Worm (Caenorhabditis elegans) whole organism, L4 larva: ENCODE measurements around the gene ing-3.

Experiments
- D1046.2 ChIP-seq: fragments of 200-800 bp; sonication (Bioruptor generic); IDR thresholded peaks from 2 replicates; pipeline ENCODE4 v1.3.6; 2022; ENCODE audit warnings: missing genetic modification characterization, missing compliant biosample characterization
- F10B5.3 ChIP-seq: sonication (generic microtip); optimal IDR thresholded peaks from 2 replicates; lab custom pipeline; 2016; ENCODE audit warnings: mild to moderate bottlenecking, missing genetic modification characterization, missing compliant biosample characterization
- T26A8.4 ChIP-seq: fragments of 200-800 bp; sonication (Bioruptor generic); IDR thresholded peaks from 2 replicates; pipeline ENCODE4 v1.3.6; 2022; ENCODE audit warnings: missing genetic modification characterization, missing compliant biosample characterization
- Y48G9A.11 ChIP-seq: fragments of 200-800 bp; sonication (Bioruptor generic); IDR thresholded peaks from 2 replicates; pipeline ENCODE4 v1.3.6; 2022; ENCODE audit warnings: missing genetic modification reagents, missing genetic modification characterization, missing compliant biosample characterization
- ZK337.2 ChIP-seq: fragments of 200-800 bp; sonication (Bioruptor generic); IDR thresholded peaks from 2 replicates; pipeline ENCODE4 v1.3.6; 2022; ENCODE audit warnings: missing genetic modification reagents, missing genetic modification characterization, missing compliant biosample characterization
- aha-1 ChIP-seq: fragments of 150-350 bp; peaks from one replicate; lab custom pipeline; 2014; ENCODE audit warnings: missing biosample characterization, missing genetic modification characterization
- ceh-28 ChIP-seq: fragments of 150-350 bp; optimal IDR thresholded peaks from 2 replicates; lab custom pipeline; 2014; ENCODE audit warnings: missing biosample characterization, missing genetic modification reagents, missing genetic modification characterization
- ceh-82 ChIP-seq: sonication (generic microtip); optimal IDR thresholded peaks from 2 replicates; lab custom pipeline; 2017; ENCODE audit warnings: missing biosample characterization, missing genetic modification characterization
- daf-12 ChIP-seq: fragments of 150-350 bp; optimal IDR thresholded peaks from 2 replicates; lab custom pipeline; 2014; ENCODE audit warnings: missing biosample characterization, missing genetic modification reagents, missing genetic modification characterization
- daf-16 ChIP-seq, 3 experiments: sonication (generic microtip); optimal IDR thresholded peaks; 2 replicates each; lab custom pipeline; 2016 to 2017; ENCODE audit warnings: missing genetic modification characterization in 3 of 3, missing genetic modification reagents in 3 of 3, mild to moderate bottlenecking in 2 of 3, missing compliant biosample characterization in 2 of 3, missing biosample characterization in 1 of 3, moderate library complexity in 1 of 3
- daf-19 ChIP-seq: fragments of 200-800 bp; sonication (Bioruptor generic); conservative IDR thresholded peaks from 2 replicates; pipeline ENCODE4 v1.3.6; 2022; ENCODE audit warnings: missing genetic modification characterization, missing compliant biosample characterization
- dmd-6 ChIP-seq: fragments of 200-800 bp; sonication (Bioruptor generic); IDR thresholded peaks from 2 replicates; pipeline ENCODE4 v1.3.6; 2022; ENCODE audit warnings: missing genetic modification reagents, missing genetic modification characterization, missing compliant biosample characterization
- dmd-8 ChIP-seq: fragments of 200-800 bp; sonication (Bioruptor generic); IDR thresholded peaks from 2 replicates; pipeline ENCODE4 v1.3.6; 2022; ENCODE audit warnings: missing genetic modification characterization, missing compliant biosample characterization
- dve-1 ChIP-seq: sonication (generic microtip); optimal IDR thresholded peaks from 2 replicates; lab custom pipeline; 2017; ENCODE audit warnings: antibody characterized with exemption, mild to moderate bottlenecking, missing genetic modification characterization, missing compliant biosample characterization; ENCODE audit not compliant: insufficient read depth
- hif-1 ChIP-seq, 2 experiments: sonication (generic microtip); optimal IDR thresholded peaks; 2 replicates each; lab custom pipeline; 2016 to 2017; ENCODE audit warnings: missing compliant biosample characterization in 2 of 2, missing genetic modification characterization in 2 of 2, missing genetic modification reagents in 2 of 2, missing genotype in 2 of 2, mild to moderate bottlenecking in 1 of 2
- hlh-11 ChIP-seq: fragments of 200-800 bp; sonication (Bioruptor generic); optimal IDR thresholded peaks from 2 replicates; lab custom pipeline; 2018; ENCODE audit warnings: mild to moderate bottlenecking, missing genetic modification characterization, missing compliant biosample characterization
- hlh-30 ChIP-seq: sonication (generic microtip); optimal IDR thresholded peaks from 2 replicates; lab custom pipeline; 2017; ENCODE audit warnings: antibody characterized with exemption, mild to moderate bottlenecking, missing genetic modification characterization, missing compliant biosample characterization; ENCODE audit not compliant: insufficient read depth
- jun-1 ChIP-seq: fragments of 150-350 bp; optimal IDR thresholded peaks from 2 replicates; lab custom pipeline; 2014; ENCODE audit warnings: missing biosample characterization, missing genetic modification reagents, missing genetic modification characterization
- lin-38 ChIP-seq: fragments of 200-800 bp; sonication (Bioruptor generic); IDR thresholded peaks from 2 replicates; pipeline ENCODE4 v1.3.6; 2022; ENCODE audit warnings: missing genetic modification reagents, missing genetic modification characterization, missing compliant biosample characterization
- lsy-2 ChIP-seq, 2 experiments: fragments of 150-350 bp in 1 of 2; sonication (generic microtip) in 1 of 2; optimal IDR thresholded peaks; 2 replicates each; lab custom pipeline; 2014 to 2017; ENCODE audit warnings: missing biosample characterization in 2 of 2, missing genetic modification characterization in 2 of 2
- mep-1 ChIP-seq: fragments of 150-350 bp; sonication (generic microtip); optimal IDR thresholded peaks from 3 replicates; lab custom pipeline; 2014; ENCODE audit warnings: missing biosample characterization, missing genetic modification characterization
- mes-2 ChIP-seq: sonication (generic microtip); optimal IDR thresholded peaks from 2 replicates; lab custom pipeline; 2016; ENCODE audit warnings: missing genotype, mild to moderate bottlenecking, missing genetic modification characterization, missing compliant biosample characterization; ENCODE audit not compliant: poor library complexity, severe bottlenecking
- mxl-2 ChIP-seq: fragments of 200-800 bp; sonication (Bioruptor generic); conservative IDR thresholded peaks from 2 replicates; pipeline ENCODE4 v1.3.6; 2022; ENCODE audit warnings: missing genetic modification reagents, missing genetic modification characterization, missing compliant biosample characterization
- mxl-3 ChIP-seq: fragments of 200-800 bp; sonication (Bioruptor generic); optimal IDR thresholded peaks from 2 replicates; lab custom pipeline; 2018; ENCODE audit warnings: mild to moderate bottlenecking, missing genetic modification characterization, missing compliant biosample characterization
- nhr-111 ChIP-seq: fragments of 200-800 bp; sonication (Bioruptor generic); optimal IDR thresholded peaks from 2 replicates; lab custom pipeline; 2018; ENCODE audit warnings: mild to moderate bottlenecking, missing genetic modification characterization, missing compliant biosample characterization
- nhr-28 ChIP-seq: fragments of 150-350 bp; optimal IDR thresholded peaks from 2 replicates; lab custom pipeline; 2014; ENCODE audit warnings: missing biosample characterization, missing genetic modification characterization
- nhr-41 ChIP-seq: fragments of 200-800 bp; sonication (Bioruptor generic); IDR thresholded peaks from 2 replicates; pipeline ENCODE4 v1.3.6; 2022; ENCODE audit warnings: missing genetic modification reagents, missing genetic modification characterization, missing compliant biosample characterization
- nhr-42 ChIP-seq: fragments of 200-800 bp; sonication (Bioruptor generic); IDR thresholded peaks from 2 replicates; pipeline ENCODE4 v1.3.6; 2022; ENCODE audit warnings: missing genetic modification characterization, missing compliant biosample characterization
- nhr-77 ChIP-seq: fragments of 150-350 bp; optimal IDR thresholded peaks from 2 replicates; lab custom pipeline; 2014; ENCODE audit warnings: missing biosample characterization, missing genetic modification characterization
- pqm-1 ChIP-seq: sonication (generic microtip); optimal IDR thresholded peaks from 2 replicates; lab custom pipeline; 2017; ENCODE audit warnings: missing biosample characterization, missing genetic modification characterization
- set-16 ChIP-seq: fragments of 200-800 bp; sonication (Bioruptor generic); IDR thresholded peaks from 2 replicates; pipeline ENCODE4 v1.3.6; 2022; ENCODE audit warnings: missing genetic modification reagents, missing genetic modification characterization, missing compliant biosample characterization
- unc-62 ChIP-seq, 3 experiments: fragments of 150-350 bp in 1 of 3; sonication (generic microtip); optimal IDR thresholded peaks in 2 of 3; peaks in 1 of 3; 1 replicate in 1 of 3; 2 replicates in 2 of 3; lab custom pipeline; 2014 to 2017; ENCODE audit warnings: missing biosample characterization in 3 of 3, missing genetic modification characterization in 3 of 3, missing genetic modification reagents in 3 of 3, missing genotype in 1 of 3
- zfp-2 ChIP-seq: sonication (generic microtip); optimal IDR thresholded peaks from 2 replicates; lab custom pipeline; 2016; ENCODE audit warnings: mild to moderate bottlenecking, missing genetic modification characterization, missing compliant biosample characterization
- ztf-7 ChIP-seq: fragments of 150-350 bp; optimal IDR thresholded peaks from 2 replicates; lab custom pipeline; 2014; ENCODE audit warnings: missing biosample characterization, missing genetic modification characterization

ing-3 gene

DNA sequence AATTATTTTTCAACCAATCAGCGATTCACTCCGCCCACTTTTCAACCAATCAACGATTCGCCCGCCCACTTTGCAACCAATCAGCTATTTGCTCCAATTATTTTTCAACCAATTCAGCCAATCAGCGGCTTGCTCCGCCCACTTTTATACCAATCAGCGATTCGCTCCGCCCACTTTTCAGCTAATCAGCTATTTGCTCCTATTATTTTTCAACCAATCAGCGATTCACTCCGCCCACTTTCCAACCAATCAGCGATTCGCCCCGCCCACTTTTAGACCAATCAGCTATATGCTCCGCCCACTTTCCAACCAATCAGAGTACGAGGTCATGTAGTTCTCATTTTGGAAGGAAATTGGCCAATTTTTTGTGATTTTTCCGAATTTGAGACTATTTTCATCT is 20.5 kb upstream of the ing-3 start:
- TF ChIP-seq hif-1 (tag; optimal IDR thresholded peaks at IDR 0.05; lab: Kevin White, UChicago), result no peak
- TF ChIP-seq unc-62 (GFP tag; optimal IDR thresholded peaks at IDR 0.05 in 1 of 2; lab: Kevin White, UChicago), result peak in 1 of 2 experiments; percentile 42
- TF ChIP-seq unc-62 (tag; optimal IDR thresholded peaks at IDR 0.05; lab: Kevin White, UChicago), result no peak
- TF ChIP-seq, all 104 proteins: peak for 1

DNA sequence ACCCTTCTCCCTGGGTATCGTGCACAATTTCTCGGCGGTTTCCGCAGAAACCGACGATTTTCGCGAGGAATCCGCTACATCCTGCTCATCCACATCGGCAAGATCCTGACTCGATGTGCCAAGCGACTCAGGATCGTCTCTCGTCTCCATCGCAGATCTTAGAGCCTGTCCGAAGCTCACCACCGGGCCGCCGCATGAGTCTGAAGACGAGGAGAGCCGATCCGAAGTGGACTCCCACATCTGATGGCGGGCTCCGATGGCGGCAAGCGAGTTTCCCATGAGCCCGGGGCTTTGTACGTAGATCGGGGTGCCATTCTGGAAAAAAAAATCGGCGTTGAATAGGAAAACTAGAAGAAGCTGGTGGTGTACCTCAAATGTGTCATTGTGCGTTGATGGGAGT is 17.5 kb upstream of the ing-3 start:
- TF ChIP-seq nhr-41 (no peak), set-16 (GFP tag; lab: Robert Waterston, UW) (peak; percentile 92)

ce11 chrII:13859847-13860246 is 16.0 kb upstream of the ing-3 start:
- TF ChIP-seq aha-1 (peak; percentile 40), dve-1 (tag; lab: Kevin White, UChicago) (peak; percentile 44), dmd-6 (GFP tag; lab: Robert Waterston, UW) (peak; percentile 22; the same call in 1 of the 2 replicates), daf-16 (GFP tag; optimal IDR thresholded peaks at IDR 0.05; lab: Kevin White, UChicago) (no peak), daf-16 (tag; optimal IDR thresholded peaks at IDR 0.05; lab: Kevin White, UChicago) (peak; percentile 48), D1046.2 (GFP tag; lab: Robert Waterston, UW) (no peak), nhr-28 (tag; lab: Kevin White, UChicago) (peak; percentile 57), ztf-7 (tag; lab: Kevin White, UChicago) (no peak), ceh-28 (tag; lab: Kevin White, UChicago) (no peak), lsy-2 (tag; optimal IDR thresholded peaks at IDR 0.05; lab: Kevin White, UChicago) (no peak), nhr-77 (tag; lab: Kevin White, UChicago) (peak; percentile 63), hlh-11 (tag; lab: Kevin White, UChicago) (peak; percentile 44), ceh-82 (tag; lab: Kevin White, UChicago) (no peak), mes-2 (tag; lab: Kevin White, UChicago) (peak; percentile 38), nhr-42 (GFP tag; lab: Robert Waterston, UW) (peak; percentile 38; the same call in 1 of the 2 replicates), daf-19 (GFP tag; lab: Robert Waterston, UW) (no peak), daf-12 (no peak), pqm-1 (peak; percentile 30), nhr-111 (GFP tag; lab: Kevin White, UChicago) (no peak)

ce11 chrII:13860900-13861299 is 14.9 kb upstream of the ing-3 start:
- peak; percentile 42 for TF ChIP-seq dve-1 (tag; lab: Kevin White, UChicago)
- TF ChIP-seq hlh-11 (tag; lab: Kevin White, UChicago), result peak; percentile 61
- TF ChIP-seq hlh-30, result peak; percentile 61
- peak; percentile 92 for TF ChIP-seq pqm-1
- no peak for TF ChIP-seq lsy-2 (tag; optimal IDR thresholded peaks at IDR 0.05; lab: Kevin White, UChicago)
- no peak for TF ChIP-seq mep-1 (tag; lab: Kevin White, UChicago)
- no peak for TF ChIP-seq dmd-8
- no peak for TF ChIP-seq mxl-2 (GFP tag; lab: Robert Waterston, UW)
- TF ChIP-seq dmd-6 (GFP tag; lab: Robert Waterston, UW), result peak; percentile 73
- TF ChIP-seq nhr-77 (tag; lab: Kevin White, UChicago), result peak; percentile 68
- peak; percentile 83 for TF ChIP-seq nhr-28 (tag; lab: Kevin White, UChicago)
- TF ChIP-seq daf-16 (GFP tag; optimal IDR thresholded peaks at IDR 0.05; lab: Kevin White, UChicago), result no peak
- peak; percentile 5 for TF ChIP-seq daf-16 (tag; optimal IDR thresholded peaks at IDR 0.05; lab: Kevin White, UChicago)
- no peak for TF ChIP-seq ZK337.2
- peak; percentile 54 for TF ChIP-seq mxl-3 (GFP tag; lab: Kevin White, UChicago)
- TF ChIP-seq lin-38 (GFP tag; lab: Robert Waterston, UW), result no peak

- TF ChIP-seq Y48G9A.11 (no peak), daf-16 (GFP tag; optimal IDR thresholded peaks at IDR 0.05; lab: Kevin White, UChicago) (no peak), daf-16 (tag; optimal IDR thresholded peaks at IDR 0.05; lab: Kevin White, UChicago) (peak; percentile 9), F10B5.3 (tag; lab: Kevin White, UChicago) (no peak), dmd-6 (GFP tag; lab: Robert Waterston, UW) (peak; percentile 65), T26A8.4 (no peak), zfp-2 (no peak), pqm-1 (peak; percentile 71), nhr-77 (tag; lab: Kevin White, UChicago) (peak; percentile 6), jun-1 (tag; lab: Kevin White, UChicago) (no peak), nhr-28 (tag; lab: Kevin White, UChicago) (peak; percentile 16), hlh-11 (tag; lab: Kevin White, UChicago) (peak; percentile 39), dve-1 (tag; lab: Kevin White, UChicago) (peak; percentile 16), mes-2 (tag; lab: Kevin White, UChicago) (no peak)
These were observed 13.4 kb upstream of the ing-3 start for ce11 chrII:13862453-13862852.
